Fruit fly (Drosophila melanogaster): Measurements from ENCODE around the gene CG13110.

DNA sequence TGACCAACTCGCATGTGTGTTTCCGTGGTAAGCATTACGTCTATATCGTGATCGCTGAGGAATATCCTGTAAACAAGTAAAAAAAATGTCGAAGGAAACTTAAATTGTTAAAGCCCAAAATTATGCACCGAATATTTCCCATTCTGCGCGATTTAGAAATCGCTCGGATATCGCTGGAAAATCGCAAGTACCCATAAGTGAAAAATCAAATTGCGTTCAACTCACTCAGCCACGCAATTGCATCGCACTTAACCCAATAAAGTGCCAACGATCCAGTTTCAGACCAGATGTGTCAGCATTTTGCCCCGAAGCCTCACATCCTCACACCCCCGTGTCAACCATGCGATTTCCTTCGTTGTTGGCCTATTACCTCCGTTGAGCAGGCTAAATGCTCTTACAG, 46.1 kb downstream of the CG13110 start:
- no peak for TF ChIP-seq dsx (GFP tag; optimal IDR thresholded peaks at IDR 0.05; ENCODE audit: poor library complexity, severe bottlenecking)
- TF ChIP-seq CG16779 (tag; optimal IDR thresholded peaks at IDR 0.05), result no peak
- no peak for TF ChIP-seq pdm3 (GFP tag; optimal IDR thresholded peaks at IDR 0.05)
- TF ChIP-seq Blimp-1 (GFP tag; optimal IDR thresholded peaks at IDR 0.05), result no peak
- no peak for TF ChIP-seq fd85E (GFP tag; optimal IDR thresholded peaks at IDR 0.05)
- no peak for TF ChIP-seq Gug (GFP tag; IDR thresholded peaks at IDR 0.05)
- no peak for TF ChIP-seq CG3919 (GFP tag; optimal IDR thresholded peaks at IDR 0.05)
